Fruit fly (Drosophila melanogaster): ENCODE data around the gene Whamy.

The Whamy gene

DNA sequence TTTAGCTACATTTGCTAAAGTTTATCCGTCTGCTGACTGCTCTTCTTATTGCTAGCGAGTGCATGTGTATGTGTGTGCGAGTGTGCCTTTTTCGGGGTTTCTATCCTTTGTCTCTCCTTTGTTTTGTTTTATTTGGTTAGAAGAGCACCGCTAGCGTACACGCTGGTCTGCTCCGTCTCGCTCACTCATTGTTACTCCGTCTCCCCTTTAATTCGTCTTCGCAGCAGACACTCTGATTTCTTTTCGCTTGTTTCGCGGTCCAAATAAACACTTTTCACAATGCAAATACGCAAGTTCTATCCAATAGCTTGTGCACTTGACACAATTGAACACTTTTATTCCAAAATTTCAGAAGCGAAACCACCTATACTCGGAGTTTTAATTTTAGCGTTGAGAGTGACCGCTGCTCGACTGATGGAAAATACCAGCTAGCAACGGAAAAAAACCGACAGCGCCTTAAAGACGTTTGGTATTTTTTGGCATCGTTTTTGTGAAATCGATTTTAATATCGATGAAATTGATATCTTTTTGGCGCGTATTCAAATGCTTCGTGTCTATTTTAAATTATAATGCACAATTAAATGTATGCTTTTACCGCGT is 34.8 kb upstream of the Whamy start, which contains the start of gene FBXO11 (continued):
- peak; percentile 98 for TF ChIP-seq YL-1 (GFP tag; optimal IDR thresholded peaks at IDR 0.05)
- no peak for TF ChIP-seq CG18262 (tag; optimal IDR thresholded peaks at IDR 0.05)
- no peak for TF ChIP-seq CG12942 (GFP tag; optimal IDR thresholded peaks at IDR 0.05)
- no peak for TF ChIP-seq NK7.1 (GFP tag; optimal IDR thresholded peaks at IDR 0.05)
- TF ChIP-seq rib (GFP tag; IDR thresholded peaks at IDR 0.05): no peak
- no peak for TF ChIP-seq D19A (tag; optimal IDR thresholded peaks at IDR 0.05)
- 0 out of 3 replicates have a peak, but pooled peaks have one; percentile 24 for TF ChIP-seq vnd (GFP tag; IDR thresholded peaks at IDR 0.05; ENCODE audit: partially characterized antibody)
- TF ChIP-seq CG17829 (tag; optimal IDR thresholded peaks at IDR 0.05): peak; percentile 11
- no peak for TF ChIP-seq CG12236 (GFP tag; optimal IDR thresholded peaks at IDR 0.05)
- no peak for TF ChIP-seq Atf-2 (GFP tag; optimal IDR thresholded peaks at IDR 0.05)
- peak; percentile 14 for TF ChIP-seq fu2 (GFP tag; optimal IDR thresholded peaks at IDR 0.05)
- TF ChIP-seq CG12104 (GFP tag; optimal IDR thresholded peaks at IDR 0.05): no peak
- peak; percentile 80 for TF ChIP-seq Med (GFP tag)
- TF ChIP-seq CG3281 (GFP tag; optimal IDR thresholded peaks at IDR 0.05): peak; percentile 15
- peak; percentile 30 for TF ChIP-seq CG30020 (tag; optimal IDR thresholded peaks at IDR 0.05)
- no peak for TF ChIP-seq cas (GFP tag; IDR thresholded peaks at IDR 0.05)
- TF ChIP-seq ftz-f1 (GFP tag; optimal IDR thresholded peaks at IDR 0.05): no peak
- no peak for TF ChIP-seq dpn (GFP tag; optimal IDR thresholded peaks at IDR 0.05)
- TF ChIP-seq CG15073 (GFP tag; optimal IDR thresholded peaks at IDR 0.05): no peak
- TF ChIP-seq crol (GFP tag; IDR thresholded peaks at IDR 0.05): peak; percentile 74
- no peak for TF ChIP-seq CG17186 (GFP tag; optimal IDR thresholded peaks at IDR 0.05)
- TF ChIP-seq stwl (tag; optimal IDR thresholded peaks at IDR 0.05): peak; percentile 58
- peak; percentile 88 for TF ChIP-seq pzg (GFP tag; optimal IDR thresholded peaks at IDR 0.05)
- no peak for TF ChIP-seq CG31365 (tag; optimal IDR thresholded peaks at IDR 0.05)
- no peak for TF ChIP-seq bsh (GFP tag; optimal IDR thresholded peaks at IDR 0.05)
- no peak for TF ChIP-seq ro (GFP tag; IDR thresholded peaks at IDR 0.05)
- TF ChIP-seq z (GFP tag; IDR thresholded peaks at IDR 0.05): no peak
- peak; percentile 29 for TF ChIP-seq Max (GFP tag; optimal IDR thresholded peaks at IDR 0.05)
- TF ChIP-seq CG4424 (GFP tag; optimal IDR thresholded peaks at IDR 0.05): no peak
- TF ChIP-seq CG8388 (GFP tag; optimal IDR thresholded peaks at IDR 0.05): no peak
- no peak for TF ChIP-seq Oaz (GFP tag; IDR thresholded peaks at IDR 0.05)
- peak; percentile 95 for TF ChIP-seq E2f2 (GFP tag; IDR thresholded peaks at IDR 0.05)
- peak; percentile 30 for TF ChIP-seq BtbVII (GFP tag; optimal IDR thresholded peaks at IDR 0.05)
- TF ChIP-seq chinmo (GFP tag; IDR thresholded peaks at IDR 0.05; ENCODE audit: partially characterized antibody): peak; percentile 69; the same call in 1 of the 4 replicates
- no peak for TF ChIP-seq CG1647 (GFP tag; optimal IDR thresholded peaks at IDR 0.05)
- no peak for TF ChIP-seq CG17912 (GFP tag; optimal IDR thresholded peaks at IDR 0.05)
- no peak for TF ChIP-seq CG11695 (GFP tag; IDR thresholded peaks at IDR 0.05)
- TF ChIP-seq CG12391 (tag; optimal IDR thresholded peaks at IDR 0.05): peak; percentile 12
- TF ChIP-seq Fer3 (tag; optimal IDR thresholded peaks at IDR 0.05): no peak
- TF ChIP-seq run (tag; optimal IDR thresholded peaks at IDR 0.05): peak; percentile 47
- TF ChIP-seq pita (GFP tag; optimal IDR thresholded peaks at IDR 0.05): no peak
- no peak for TF ChIP-seq Lim3 (GFP tag; IDR thresholded peaks at IDR 0.05)
- peak in 1 of 3 experiments; percentile 83 for TF ChIP-seq Stat92E (GFP tag; optimal IDR thresholded peaks at IDR 0.05)
- TF ChIP-seq Jarid2 (GFP tag; optimal IDR thresholded peaks at IDR 0.05): peak; percentile 20
- TF ChIP-seq CG31441 (GFP tag; IDR thresholded peaks at IDR 0.05): 0 out of 2 replicates have a peak, but pooled peaks have one; percentile 40
- no peak for TF ChIP-seq CG13123 (GFP tag; optimal IDR thresholded peaks at IDR 0.05)
- TF ChIP-seq shn (GFP tag; optimal IDR thresholded peaks at IDR 0.05): no peak
- peak; percentile 52 for TF ChIP-seq nmo (GFP tag; optimal IDR thresholded peaks at IDR 0.05)
- TF ChIP-seq MBD-R2 (GFP tag; IDR thresholded peaks at IDR 0.05): peak; percentile 59
- no peak for TF ChIP-seq mld (GFP tag; IDR thresholded peaks at IDR 0.05; ENCODE audit: partially characterized antibody)

All from whole organism, embryonic.